Fruit fly (Drosophila melanogaster): Measurements from ENCODE around the gene CG12523.

Gene CG12523

dm6 chr3L:10752588-10753057, 48.4 kb upstream of the CG12523 start (continued):
- peak; percentile 68 for TF ChIP-seq CG1832 (GFP tag; optimal IDR thresholded peaks at IDR 0.05)
- peak; percentile 80 for TF ChIP-seq CG8359 (GFP tag; optimal IDR thresholded peaks at IDR 0.05; ENCODE audit: borderline replicate concordance)
- TF ChIP-seq CG11456 (GFP tag; IDR thresholded peaks at IDR 0.05): peak; percentile 92
- TF ChIP-seq CG30020 (tag; optimal IDR thresholded peaks at IDR 0.05): peak; percentile 82
- TF ChIP-seq vvl (GFP tag; IDR thresholded peaks at IDR 0.05): peak; percentile 95
- peak; percentile 94 for TF ChIP-seq E2f1 (GFP tag; IDR thresholded peaks at IDR 0.05)
- no peak for TF ChIP-seq bbx (GFP tag; IDR thresholded peaks at IDR 0.05; ENCODE audit: partially characterized antibody)
- peak; percentile 82 for TF ChIP-seq CG4854 (GFP tag; optimal IDR thresholded peaks at IDR 0.05)
- TF ChIP-seq bsh (GFP tag; optimal IDR thresholded peaks at IDR 0.05): peak; percentile 61 to 93
- peak; percentile 30 for TF ChIP-seq crc (GFP tag; optimal IDR thresholded peaks at IDR 0.05)
- TF ChIP-seq Oli (tag; optimal IDR thresholded peaks at IDR 0.05): peak; percentile 97
- peak; percentile 99 for TF ChIP-seq CG2678 (tag; optimal IDR thresholded peaks at IDR 0.05)
- TF ChIP-seq bigmax (GFP tag; optimal IDR thresholded peaks at IDR 0.05): no peak
- TF ChIP-seq tap (tag; optimal IDR thresholded peaks at IDR 0.05): peak; percentile 96
- TF ChIP-seq CG11398 (GFP tag; optimal IDR thresholded peaks at IDR 0.05): peak; percentile 18
- TF ChIP-seq tx (GFP tag; optimal IDR thresholded peaks at IDR 0.05): peak; percentile 63
- peak; percentile 91 for TF ChIP-seq CG14710 (tag; optimal IDR thresholded peaks at IDR 0.05)
- TF ChIP-seq HLHmδ (GFP tag; optimal IDR thresholded peaks at IDR 0.05): no peak
- TF ChIP-seq gt (GFP tag; IDR thresholded peaks at IDR 0.05): peak; percentile 32; the same call in 1 of the 2 replicates
- TF ChIP-seq slou (GFP tag; optimal IDR thresholded peaks at IDR 0.05): peak; percentile 91
- peak; percentile 92 for TF ChIP-seq Chrac-16 (GFP tag; optimal IDR thresholded peaks at IDR 0.05)
- TF ChIP-seq pfk (GFP tag; optimal IDR thresholded peaks at IDR 0.05): no peak
- peak; percentile 20 for TF ChIP-seq ac (GFP tag; optimal IDR thresholded peaks at IDR 0.05)
- TF ChIP-seq Lhr (GFP tag; optimal IDR thresholded peaks at IDR 0.05): peak; percentile 63
- peak; percentile 90 for TF ChIP-seq ase (GFP tag; IDR thresholded peaks at IDR 0.05)
- peak; percentile 46 for TF ChIP-seq grn (GFP tag; optimal IDR thresholded peaks at IDR 0.05)
- peak; percentile 73 for TF ChIP-seq mam (GFP tag; optimal IDR thresholded peaks at IDR 0.05)
- TF ChIP-seq oc (tag; optimal IDR thresholded peaks at IDR 0.05): peak; percentile 91
- peak; percentile 95 for TF ChIP-seq CG12104 (GFP tag; optimal IDR thresholded peaks at IDR 0.05)
- no peak for TF ChIP-seq fru (optimal IDR thresholded peaks at IDR 0.05)
- peak; percentile 89 for TF ChIP-seq CG1529 (GFP tag; optimal IDR thresholded peaks at IDR 0.05)
- TF ChIP-seq CG9609 (GFP tag; optimal IDR thresholded peaks at IDR 0.05): peak; percentile 54
- TF ChIP-seq p53 (GFP tag; optimal IDR thresholded peaks at IDR 0.05): no peak
- TF ChIP-seq al (GFP tag; IDR thresholded peaks at IDR 0.05): peak; percentile 97
- peak; percentile 89 for TF ChIP-seq CG11560 (tag; IDR thresholded peaks at IDR 0.05)
- TF ChIP-seq B-H2 (GFP tag; optimal IDR thresholded peaks at IDR 0.05): peak; percentile 78
- peak; percentile 98 for TF ChIP-seq phol (tag; optimal IDR thresholded peaks at IDR 0.05)
- TF ChIP-seq dmrt99B (tag; optimal IDR thresholded peaks at IDR 0.05): peak; percentile 98
- peak; percentile 88; the same call in 2 of the 3 replicates for TF ChIP-seq CG14050 (GFP tag; IDR thresholded peaks at IDR 0.05)
- peak; percentile 86 for TF ChIP-seq CG30431 (GFP tag; optimal IDR thresholded peaks at IDR 0.05)
- TF ChIP-seq HLH3B (GFP tag; IDR thresholded peaks at IDR 0.05): peak; percentile 94
- TF ChIP-seq jumu (GFP tag; optimal IDR thresholded peaks at IDR 0.05): peak; percentile 41
- peak; percentile 90 for TF ChIP-seq CG34376 (GFP tag; optimal IDR thresholded peaks at IDR 0.05)
- TF ChIP-seq B-H1 (GFP tag; IDR thresholded peaks at IDR 0.05): peak; percentile 93
- peak; percentile 71 for TF ChIP-seq Hey (tag; optimal IDR thresholded peaks at IDR 0.05)
- TF ChIP-seq NC2β (GFP tag; optimal IDR thresholded peaks at IDR 0.05): peak; percentile 22
- peak; percentile 40 for TF ChIP-seq lbe (GFP tag; optimal IDR thresholded peaks at IDR 0.05)
- peak; percentile 24 for TF ChIP-seq corto (GFP tag; optimal IDR thresholded peaks at IDR 0.05)
- TF ChIP-seq sc (optimal IDR thresholded peaks at IDR 0.05): no peak
- TF ChIP-seq sc (GFP tag; optimal IDR thresholded peaks at IDR 0.05): peak; percentile 89
- TF ChIP-seq Vsx1 (GFP tag; optimal IDR thresholded peaks at IDR 0.05): peak; percentile 87
